Fruit fly (Drosophila melanogaster): ENCODE data around the gene CG46025.

- no peak for TF ChIP-seq CG14711 (tag; optimal IDR thresholded peaks at IDR 0.05)
- no peak for TF ChIP-seq Crg-1 (GFP tag; optimal IDR thresholded peaks at IDR 0.05)
- no peak for TF ChIP-seq tj (GFP tag; optimal IDR thresholded peaks at IDR 0.05)
- no peak for TF ChIP-seq ovo (GFP tag; optimal IDR thresholded peaks at IDR 0.05)
- TF ChIP-seq Mnt (GFP tag; optimal IDR thresholded peaks at IDR 0.05), result no peak
- no peak for TF ChIP-seq CG1620 (GFP tag; optimal IDR thresholded peaks at IDR 0.05)
- no peak for TF ChIP-seq CG7101 (tag; optimal IDR thresholded peaks at IDR 0.05)
- no peak for TF ChIP-seq CG33017 (tag; optimal IDR thresholded peaks at IDR 0.05)
- no peak for TF ChIP-seq CG12768 (GFP tag; optimal IDR thresholded peaks at IDR 0.05)
- TF ChIP-seq pad (GFP tag; optimal IDR thresholded peaks at IDR 0.05), result no peak
- no peak for TF ChIP-seq CG7045 (GFP tag; optimal IDR thresholded peaks at IDR 0.05)
- TF ChIP-seq kay (GFP tag; ENCODE audit: borderline replicate concordance), result no peak
- no peak for TF ChIP-seq CG11617 (GFP tag; optimal IDR thresholded peaks at IDR 0.05)
Observed at dm6 chr2L:7746975-7747374, 7.0 kb upstream of the CG46025 start, which contains the start of gene ATPsynGL.

All from whole organism, adult.